Fruit fly (Drosophila melanogaster) S2 (cell line): Measurements from ENCODE around the gene Srrm1.

Experiments used
- CG8478 ChIP-seq: fragments of >200 bp; optimal IDR thresholded peaks from 2 replicates; lab custom pipeline; 2018
- CTCF ChIP-seq, 2 experiments: fragments of >200 bp; optimal IDR thresholded peaks; 2 replicates each; lab custom pipeline; 2018

DNA sequence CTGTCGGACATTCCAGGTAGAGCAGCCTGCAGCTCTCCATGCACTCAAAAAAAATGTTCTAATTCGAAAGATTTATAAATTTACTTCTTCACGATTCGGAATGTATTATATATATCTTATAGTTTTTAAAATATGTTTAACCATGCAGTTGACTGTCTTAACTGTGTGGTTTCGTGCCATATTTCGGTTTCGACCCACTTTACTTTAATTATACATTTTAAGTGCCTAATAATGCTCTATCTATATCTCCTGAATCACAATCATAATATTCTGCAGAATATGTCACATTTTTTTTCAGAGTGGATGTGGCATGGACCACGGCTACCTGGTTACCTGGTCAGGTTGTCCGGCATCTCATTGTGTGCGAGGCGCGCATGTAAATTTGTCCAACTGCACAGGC, 13.1 kb downstream of the Srrm1 start:
- TF ChIP-seq CG8478 (lab: Kevin White, UChicago) = no peak
- no peak for TF ChIP-seq CTCF (optimal IDR thresholded peaks at IDR 0.05; lab: Kevin White, UChicago)
